Fruit fly (Drosophila melanogaster) whole organism, embryonic: ENCODE measurements around the gene org-1.

Source experiments
- ATbp ChIP-seq: fragments of 200-800 bp; sonication (Bioruptor generic); optimal IDR thresholded peaks from 2 replicates; lab custom pipeline; 2017; ENCODE audit warnings: missing biosample characterization, mild to moderate bottlenecking, missing genetic modification characterization, missing genetic modification reagents
- B-H2 ChIP-seq: fragments of 200-800 bp; sonication (Bioruptor generic); optimal IDR thresholded peaks from 2 replicates; lab custom pipeline; 2018; ENCODE audit warnings: missing biosample characterization, mild to moderate bottlenecking, missing genetic modification characterization
- C15 ChIP-seq: fragments of 200-800 bp; sonication (Bioruptor generic); IDR thresholded peaks from 3 replicates; pipeline ENCODE4 v1.3.6; 2022; ENCODE audit warnings: missing biosample characterization, missing genetic modification characterization
- CG10431 ChIP-seq: fragments of 200-800 bp; sonication (Bioruptor generic); optimal IDR thresholded peaks from 3 replicates; lab custom pipeline; 2018; ENCODE audit warnings: missing biosample characterization, mild to moderate bottlenecking, missing genetic modification characterization
- CG10654 ChIP-seq: fragments of 200-800 bp; sonication (Bioruptor generic); optimal IDR thresholded peaks from 2 replicates; lab custom pipeline; 2016; ENCODE audit warnings: missing biosample characterization, missing genetic modification characterization
- CG13296 ChIP-seq: fragments of 200-800 bp; sonication (Bioruptor generic); optimal IDR thresholded peaks from 3 replicates; lab custom pipeline; 2018; ENCODE audit warnings: missing biosample characterization, mild to moderate bottlenecking, missing genetic modification characterization
- CG1529 ChIP-seq: fragments of 200-800 bp; sonication (Bioruptor generic); optimal IDR thresholded peaks from 3 replicates; lab custom pipeline; 2018; ENCODE audit warnings: missing biosample characterization, missing genetic modification characterization
- CG16813 ChIP-seq: fragments of 200-800 bp; sonication (Bioruptor generic); IDR thresholded peaks from 3 replicates; pipeline ENCODE4 v1.3.6; 2022; ENCODE audit warnings: missing biosample characterization, missing genetic modification characterization; ENCODE audit not compliant: partially characterized antibody
- CG16863 ChIP-seq: fragments of 200-800 bp; sonication (Bioruptor generic); optimal IDR thresholded peaks from 3 replicates; lab custom pipeline; 2016; ENCODE audit warnings: missing biosample characterization, missing genetic modification characterization
- CG17359 ChIP-seq: fragments of 200-800 bp; sonication (Bioruptor generic); optimal IDR thresholded peaks from 3 replicates; lab custom pipeline; 2018; ENCODE audit warnings: missing biosample characterization, mild to moderate bottlenecking, missing genetic modification characterization, moderate library complexity
- CG17802 ChIP-seq: fragments of 200-800 bp; sonication (Bioruptor generic); optimal IDR thresholded peaks from 2 replicates; lab custom pipeline; 2018; ENCODE audit warnings: missing biosample characterization, mild to moderate bottlenecking, missing genetic modification characterization, moderate library complexity
- CG2116 ChIP-seq: fragments of 200-800 bp; sonication (Bioruptor generic); optimal IDR thresholded peaks from 3 replicates; lab custom pipeline; 2018; ENCODE audit warnings: missing biosample characterization, mild to moderate bottlenecking, missing genetic modification characterization
- CG2875 ChIP-seq: fragments of 200-800 bp; sonication (Bioruptor generic); optimal IDR thresholded peaks from 2 replicates; lab custom pipeline; 2017; ENCODE audit warnings: missing biosample characterization, mild to moderate bottlenecking, missing genetic modification characterization, missing genetic modification reagents
- CG30020 ChIP-seq: fragments of 200-800 bp; optimal IDR thresholded peaks from 2 replicates; lab custom pipeline; 2019; ENCODE audit warnings: missing biosample characterization, mild to moderate bottlenecking, missing genetic modification characterization, moderate library complexity
- CG3726 ChIP-seq: fragments of 200-800 bp; sonication (Bioruptor generic); IDR thresholded peaks from 3 replicates; pipeline ENCODE4, ENCODE4 v1.3.6; 2022; ENCODE audit warnings: missing biosample characterization, missing genetic modification characterization
- CG4360 ChIP-seq: fragments of 200-800 bp; sonication (Bioruptor generic); IDR thresholded peaks from 2 replicates; pipeline ENCODE4 v1.3.6; 2022; ENCODE audit warnings: missing biosample characterization, missing genetic modification characterization
- CG6272 ChIP-seq: fragments of 200-800 bp; sonication (Bioruptor generic); IDR thresholded peaks from 2 replicates; pipeline ENCODE4 v1.3.6; 2022; ENCODE audit warnings: missing biosample characterization, missing genetic modification characterization
- CG6854 ChIP-seq: fragments of 200-800 bp; sonication (Bioruptor generic); optimal IDR thresholded peaks from 3 replicates; lab custom pipeline; 2017; ENCODE audit warnings: missing biosample characterization, mild to moderate bottlenecking, missing genetic modification characterization
- CG8478 ChIP-seq: fragments of >200 bp; optimal IDR thresholded peaks from 2 replicates; lab custom pipeline; 2018
- CG8944 ChIP-seq: fragments of 200-800 bp; sonication (Bioruptor generic); optimal IDR thresholded peaks from 3 replicates; lab custom pipeline; 2016; ENCODE audit warnings: missing biosample characterization, missing genetic modification characterization
- CG9609 ChIP-seq: fragments of 200-800 bp; sonication (Bioruptor generic); optimal IDR thresholded peaks from 3 replicates; lab custom pipeline; 2016; ENCODE audit warnings: missing biosample characterization, missing genetic modification characterization
- Doc2 ChIP-seq: fragments of 200-800 bp; sonication (Bioruptor generic); IDR thresholded peaks from 2 replicates; pipeline ENCODE4 v1.3.6; 2022; ENCODE audit warnings: missing biosample characterization, missing genetic modification characterization
- ERR ChIP-seq: fragments of 200-800 bp; sonication (Bioruptor generic); optimal IDR thresholded peaks from 2 replicates; lab custom pipeline; 2016; ENCODE audit warnings: missing biosample characterization, missing genetic modification characterization
- Elba2 ChIP-seq: fragments of 200-800 bp; sonication (Bioruptor generic); optimal IDR thresholded peaks from 3 replicates; lab custom pipeline; 2016; ENCODE audit warnings: missing biosample characterization, missing genetic modification characterization
- Gug ChIP-seq: fragments of 200-800 bp; sonication (Bioruptor generic); IDR thresholded peaks from 4 replicates; pipeline ENCODE4 v1.3.6; 2022; ENCODE audit warnings: missing biosample characterization, missing genetic modification characterization
- Hmr ChIP-seq: fragments of 200-800 bp; sonication (Bioruptor generic); optimal IDR thresholded peaks from 3 replicates; lab custom pipeline; 2017; ENCODE audit warnings: mild to moderate bottlenecking, missing biosample characterization, missing genetic modification reagents, missing genetic modification characterization
- Hr51 ChIP-seq, 2 experiments: fragments of 200-800 bp; sonication (Bioruptor generic); optimal IDR thresholded peaks; 2 replicates in 1 of 2; 3 replicates in 1 of 2; lab custom pipeline; 2016 to 2018; ENCODE audit warnings: missing biosample characterization in 2 of 2, missing genetic modification characterization in 2 of 2, mild to moderate bottlenecking in 1 of 2, moderate library complexity in 1 of 2
- Rx ChIP-seq: fragments of 200-800 bp; sonication (Bioruptor generic); IDR thresholded peaks from 2 replicates; pipeline ENCODE4 v1.3.6; 2022; ENCODE audit warnings: missing biosample characterization, missing genetic modification characterization
- Sry-δ ChIP-seq: fragments of 200-800 bp; sonication (Bioruptor generic); optimal IDR thresholded peaks from 2 replicates; lab custom pipeline; 2016; ENCODE audit warnings: missing biosample characterization, missing genetic modification characterization
- Taf1 ChIP-seq: fragments of 200-800 bp; sonication (Bioruptor generic); IDR thresholded peaks from 2 replicates; pipeline ENCODE4 v1.3.6; 2022; ENCODE audit warnings: missing biosample characterization, missing genetic modification characterization
- Vsx1 ChIP-seq: fragments of 200-800 bp; sonication (Bioruptor generic); optimal IDR thresholded peaks from 2 replicates; lab custom pipeline; 2017; ENCODE audit warnings: missing biosample characterization, mild to moderate bottlenecking, missing genetic modification characterization, missing genetic modification reagents
- ap ChIP-seq: fragments of 200-800 bp; sonication (Bioruptor generic); IDR thresholded peaks from 2 replicates; pipeline ENCODE4 v1.3.6; 2022; ENCODE audit warnings: missing biosample characterization, missing genetic modification characterization
- az2 ChIP-seq: fragments of 200-800 bp; sonication (Bioruptor generic); optimal IDR thresholded peaks from 3 replicates; lab custom pipeline; 2016; ENCODE audit warnings: missing biosample characterization, missing genetic modification characterization
- bowl ChIP-seq: fragments of 200-800 bp; sonication (Bioruptor generic); IDR thresholded peaks from 2 replicates; pipeline ENCODE4 v1.3.6; 2022; ENCODE audit warnings: missing biosample characterization, missing genetic modification characterization
- bsh ChIP-seq, 2 experiments: fragments of 200-800 bp; sonication (Bioruptor generic); optimal IDR thresholded peaks; 2 replicates each; lab custom pipeline; 2017 to 2018; ENCODE audit warnings: mild to moderate bottlenecking in 2 of 2, missing biosample characterization in 2 of 2, missing genetic modification characterization in 2 of 2, moderate library complexity in 1 of 2
- cato ChIP-seq: fragments of 200-800 bp; sonication (Bioruptor generic); optimal IDR thresholded peaks from 2 replicates; lab custom pipeline; 2016; ENCODE audit warnings: missing biosample characterization, missing genetic modification characterization, borderline replicate concordance
- chinmo ChIP-seq: fragments of 200-800 bp; sonication (Bioruptor generic); IDR thresholded peaks from 4 replicates; pipeline ENCODE4 v1.3.6; 2022; ENCODE audit warnings: missing biosample characterization, missing genetic modification characterization; ENCODE audit not compliant: partially characterized antibody
- crp ChIP-seq, 2 experiments: fragments of 200-800 bp; sonication (Bioruptor generic); optimal IDR thresholded peaks; 2 replicates in 1 of 2; 3 replicates in 1 of 2; lab custom pipeline; 2017; ENCODE audit warnings: missing biosample characterization in 2 of 2, missing genetic modification characterization in 2 of 2, mild to moderate bottlenecking in 1 of 2, moderate library complexity in 1 of 2
- danr ChIP-seq: fragments of 200-800 bp; sonication (Bioruptor generic); IDR thresholded peaks from 2 replicates; pipeline ENCODE4 v1.3.6; 2022; ENCODE audit warnings: missing biosample characterization, missing genetic modification characterization
- disco-r ChIP-seq: fragments of 200-800 bp; sonication (Bioruptor generic); optimal IDR thresholded peaks from 2 replicates; lab custom pipeline; 2016; ENCODE audit warnings: missing biosample characterization, missing genetic modification characterization
- dpn ChIP-seq, 2 experiments: fragments of 200-800 bp; sonication (Bioruptor generic); optimal IDR thresholded peaks; 3 replicates each; lab custom pipeline; 2016; ENCODE audit warnings: missing biosample characterization in 2 of 2, missing genetic modification characterization in 2 of 2
- ewg ChIP-seq: fragments of 200-800 bp; sonication (Bioruptor generic); optimal IDR thresholded peaks from 3 replicates; lab custom pipeline; 2017; ENCODE audit warnings: mild to moderate bottlenecking, missing biosample characterization, missing genetic modification reagents, missing genetic modification characterization
- fd3F ChIP-seq: fragments of 200-800 bp; sonication (Bioruptor generic); optimal IDR thresholded peaks from 2 replicates; lab custom pipeline; 2018; ENCODE audit warnings: missing biosample characterization, mild to moderate bottlenecking, missing genetic modification characterization, moderate library complexity
- gce ChIP-seq: fragments of 200-800 bp; sonication (Bioruptor generic); IDR thresholded peaks from 3 replicates; pipeline ENCODE4 v1.3.6; 2022; ENCODE audit warnings: missing biosample characterization, missing genetic modification characterization
- grau ChIP-seq: fragments of 200-800 bp; optimal IDR thresholded peaks from 3 replicates; lab custom pipeline; 2019; ENCODE audit warnings: missing biosample characterization, mild to moderate bottlenecking, missing genetic modification characterization, moderate library complexity
- pfk ChIP-seq: fragments of 200-800 bp; sonication (Bioruptor generic); optimal IDR thresholded peaks from 2 replicates; lab custom pipeline; 2018; ENCODE audit warnings: missing biosample characterization, mild to moderate bottlenecking, missing genetic modification characterization, moderate library complexity
- pum ChIP-seq: fragments of 200-800 bp; sonication (Bioruptor generic); optimal IDR thresholded peaks from 2 replicates; lab custom pipeline; 2016; ENCODE audit warnings: missing biosample characterization, missing genetic modification characterization
- sim ChIP-seq: fragments of 200-800 bp; sonication (Bioruptor generic); IDR thresholded peaks from 2 replicates; pipeline ENCODE4 v1.3.6; 2022; ENCODE audit warnings: missing biosample characterization, missing genetic modification characterization
- slbo ChIP-seq: fragments of 200-800 bp; sonication (Bioruptor generic); IDR thresholded peaks from 2 replicates; pipeline ENCODE4 v1.3.6; 2022; ENCODE audit warnings: missing biosample characterization, missing genetic modification characterization
- sob ChIP-seq: fragments of 200-800 bp; sonication (Bioruptor generic); IDR thresholded peaks from 2 replicates; pipeline ENCODE4 v1.3.6; 2022; ENCODE audit warnings: missing biosample characterization, missing genetic modification characterization

Gene org-1

dm6 chrX:8491452-8492046 is 36.7 kb upstream of the org-1 start (continued):
- TF ChIP-seq CG2116 (GFP tag; lab: Kevin White, UChicago) (no peak), CG4360 (0 out of 2 replicates have a peak, but pooled peaks have one; percentile 12), ewg (GFP tag; lab: Kevin White, UChicago) (no peak), Vsx1 (peak; percentile 41), CG6272 (0 out of 2 replicates have a peak, but pooled peaks have one; percentile 12), disco-r (GFP tag; lab: Kevin White, UChicago) (no peak), danr (GFP tag; lab: Robert Waterston, UW) (no peak), CG9609 (peak; percentile 6), ap (no peak), dpn (GFP tag; optimal IDR thresholded peaks at IDR 0.05; lab: Kevin White, UChicago) (peak; percentile 31 to 35), CG16863 (GFP tag; lab: Kevin White, UChicago) (peak; percentile 34), sob (no peak), C15 (no peak), Sry-δ (no peak), sim (no peak), cato (GFP tag; lab: Kevin White, UChicago) (no peak), bsh (GFP tag; optimal IDR thresholded peaks at IDR 0.05; lab: Kevin White, UChicago) (peak in 1 of 2 experiments; percentile 56), CG17359 (tag; lab: Kevin White, UChicago) (peak; percentile 23), Rx (no peak), CG16813 (GFP tag; lab: Robert Waterston, UW) (no peak), pfk (GFP tag; lab: Kevin White, UChicago) (no peak), CG13296 (GFP tag; lab: Kevin White, UChicago) (no peak), CG10654 (GFP tag; lab: Kevin White, UChicago) (no peak), CG6854 (GFP tag; lab: Kevin White, UChicago) (no peak), grau (tag; lab: Kevin White, UChicago) (peak; percentile 16), B-H2 (GFP tag; lab: Kevin White, UChicago) (no peak), CG2875 (GFP tag; lab: Kevin White, UChicago) (no peak), bowl (GFP tag; lab: Robert Waterston, UW) (no peak), gce (GFP tag; lab: Robert Waterston, UW) (no peak), ERR (no peak), ATbp (GFP tag; lab: Kevin White, UChicago) (peak; percentile 25), crp (GFP tag; optimal IDR thresholded peaks at IDR 0.05; lab: Kevin White, UChicago) (no peak), slbo (GFP tag; lab: Robert Waterston, UW) (peak; percentile 53; the same call in 1 of the 2 replicates), chinmo (GFP tag; lab: Robert Waterston, UW) (0 out of 4 replicates have a peak, but pooled peaks have one; percentile 46), Doc2 (no peak), Hr51 (GFP tag; optimal IDR thresholded peaks at IDR 0.05; lab: Kevin White, UChicago) (peak in 1 of 2 experiments; percentile 46), Hmr (GFP tag; lab: Kevin White, UChicago) (peak; percentile 13), Gug (GFP tag; lab: Robert Waterston, UW) (peak; percentile 27; the same call in 1 of the 4 replicates), az2 (GFP tag; lab: Kevin White, UChicago) (peak; percentile 38), CG3726 (GFP tag; lab: Robert Waterston, UW) (no peak), fd3F (GFP tag; lab: Kevin White, UChicago) (no peak), Taf1 (GFP tag; lab: Robert Waterston, UW) (no peak), CG1529 (no peak), pum (GFP tag; lab: Kevin White, UChicago) (peak; percentile 4), CG30020 (no peak), Elba2 (GFP tag; lab: Kevin White, UChicago) (no peak), CG8478 (lab: Kevin White, UChicago) (no peak), CG10431 (GFP tag; lab: Kevin White, UChicago) (no peak), CG8944 (peak; percentile 16), CG17802 (tag; lab: Kevin White, UChicago) (no peak)
